Worm (Caenorhabditis elegans): ENCODE measurements around the gene C03G6.6.

ce11 chrV:7402355-7402754 is 45.1 kb downstream of the C03G6.6 start, which contains the start of gene srj-13:
- TF ChIP-seq nhr-129 (tag; optimal IDR thresholded peaks at IDR 0.05) (no peak), unc-39 (tag; optimal IDR thresholded peaks at IDR 0.05) (no peak)

Measured in whole organism, L2 larva.